Worm (Caenorhabditis elegans): ENCODE measurements around the gene T21D12.12.

The T21D12.12 gene

DNA sequence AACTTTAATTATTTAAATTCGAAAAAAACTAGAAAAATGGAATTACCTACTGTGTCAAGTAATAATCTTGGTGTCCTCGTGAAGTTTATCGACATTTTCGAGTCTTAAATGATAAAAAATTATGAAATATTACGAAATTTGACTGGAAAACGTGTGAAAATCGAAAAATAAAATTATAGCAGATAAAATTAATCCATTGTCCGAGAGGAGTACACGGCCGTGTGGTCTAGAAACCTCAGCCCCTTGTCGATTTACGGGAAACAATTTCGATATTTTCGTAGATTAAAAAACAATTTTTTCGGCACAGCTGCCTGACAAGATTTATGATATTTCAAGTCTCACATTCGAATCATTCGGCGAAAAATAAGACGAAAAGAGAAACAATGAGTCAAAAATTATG lies 9.2 kb upstream of the T21D12.12 start, which contains the start of gene R02D3.8:
Gene R02D3.8 (minus strand): TSS at position 109 of the 400 bp plus-strand sequence.
- no peak for TF ChIP-seq ztf-1 (GFP tag; conservative IDR thresholded peaks at IDR 0.05)
- peak in 1 of 2 experiments; percentile 70 for TF ChIP-seq lsy-2 (tag; optimal IDR thresholded peaks at IDR 0.05)
- TF ChIP-seq gmeb-1 (tag; optimal IDR thresholded peaks at IDR 0.05) = peak; percentile 24
- no peak for TF ChIP-seq elt-1 (tag; optimal IDR thresholded peaks at IDR 0.05)
- TF ChIP-seq crh-2 (tag; optimal IDR thresholded peaks at IDR 0.05) = peak; percentile 22
- TF ChIP-seq sma-3 (GFP tag; optimal IDR thresholded peaks at IDR 0.05) = peak; percentile 44
- TF ChIP-seq lin-11 (tag; optimal IDR thresholded peaks at IDR 0.05) = no peak
- TF ChIP-seq sma-9 (GFP tag; optimal IDR thresholded peaks at IDR 0.05) = peak; percentile 62
- no peak for TF ChIP-seq sma-9 (tag; optimal IDR thresholded peaks at IDR 0.05)
- peak; percentile 46 for TF ChIP-seq nhr-25 (tag; optimal IDR thresholded peaks at IDR 0.05)
- peak; percentile 45 for TF ChIP-seq C34F6.9 (tag; optimal IDR thresholded peaks at IDR 0.05)
- peak; percentile 19 for TF ChIP-seq nhr-21 (tag; optimal IDR thresholded peaks at IDR 0.05)
- peak; percentile 50 for TF ChIP-seq unc-55 (GFP tag; optimal IDR thresholded peaks at IDR 0.05)
- peak; percentile 10 for TF ChIP-seq lin-13 (GFP tag; optimal IDR thresholded peaks at IDR 0.05)

DNA sequence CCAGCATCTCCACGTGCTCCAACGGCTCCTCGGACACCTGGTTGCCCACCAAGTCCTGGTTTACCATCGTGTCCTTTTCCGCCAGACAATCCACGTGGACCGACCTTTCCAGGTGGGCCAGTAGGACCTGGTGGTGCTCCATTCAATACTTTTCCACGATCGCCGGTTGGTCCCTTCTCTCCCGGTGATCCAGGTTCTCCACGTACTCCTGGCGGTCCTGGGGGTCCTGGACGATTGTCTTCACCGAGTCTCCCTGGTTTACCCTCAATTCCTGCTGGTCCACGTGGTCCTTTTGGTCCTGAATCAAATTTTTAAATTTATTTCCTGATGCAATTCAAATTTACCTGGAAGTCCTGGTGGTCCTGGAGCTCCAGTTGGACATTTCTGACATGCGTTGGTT lies 7.9 kb upstream of the T21D12.12 start:
- TF ChIP-seq unc-55 (GFP tag; optimal IDR thresholded peaks at IDR 0.05) (no peak), nhr-10 (tag; optimal IDR thresholded peaks at IDR 0.05) (no peak), lin-39 (tag; optimal IDR thresholded peaks at IDR 0.05) (no peak), gmeb-1 (tag; optimal IDR thresholded peaks at IDR 0.05) (no peak), ceh-16 (tag; optimal IDR thresholded peaks at IDR 0.05) (no peak), Y55F3AM.14 (GFP tag; optimal IDR thresholded peaks at IDR 0.05) (no peak), sma-9 (GFP tag; optimal IDR thresholded peaks at IDR 0.05) (no peak), sma-9 (tag; optimal IDR thresholded peaks at IDR 0.05) (no peak), nhr-11 (tag; optimal IDR thresholded peaks at IDR 0.05) (no peak)

DNA sequence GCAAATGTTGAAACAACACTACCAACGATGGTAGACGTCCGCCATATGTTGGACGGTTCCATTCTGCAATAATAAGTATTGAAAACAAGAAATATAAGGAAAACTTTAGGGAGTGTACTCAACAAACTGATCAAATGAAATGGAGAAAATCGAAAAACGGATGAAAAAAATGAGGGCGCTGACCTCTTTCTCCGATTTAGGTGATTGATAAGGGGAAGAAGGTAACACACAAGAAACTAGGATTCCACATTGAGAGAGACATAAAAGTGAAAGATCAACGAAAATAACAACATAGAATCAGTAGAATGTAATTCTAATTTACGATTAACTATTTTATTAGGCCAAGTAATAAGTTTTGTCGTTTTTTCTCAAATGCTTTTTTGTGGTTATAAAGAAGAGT lies 7.1 kb upstream of the T21D12.12 start, which contains the start of gene dpy-9:
Gene dpy-9 (minus strand): TSS at position 63 of the 400 bp plus-strand sequence.
- no peak for TF ChIP-seq ztf-4 (tag; optimal IDR thresholded peaks at IDR 0.05)
- peak; percentile 18 for TF ChIP-seq blmp-1 (tag; optimal IDR thresholded peaks at IDR 0.05; ENCODE audit: insufficient read depth)
- no peak for TF ChIP-seq fos-1 (tag; optimal IDR thresholded peaks at IDR 0.05)
- no peak for TF ChIP-seq Y55F3AM.14 (GFP tag; optimal IDR thresholded peaks at IDR 0.05)

DNA sequence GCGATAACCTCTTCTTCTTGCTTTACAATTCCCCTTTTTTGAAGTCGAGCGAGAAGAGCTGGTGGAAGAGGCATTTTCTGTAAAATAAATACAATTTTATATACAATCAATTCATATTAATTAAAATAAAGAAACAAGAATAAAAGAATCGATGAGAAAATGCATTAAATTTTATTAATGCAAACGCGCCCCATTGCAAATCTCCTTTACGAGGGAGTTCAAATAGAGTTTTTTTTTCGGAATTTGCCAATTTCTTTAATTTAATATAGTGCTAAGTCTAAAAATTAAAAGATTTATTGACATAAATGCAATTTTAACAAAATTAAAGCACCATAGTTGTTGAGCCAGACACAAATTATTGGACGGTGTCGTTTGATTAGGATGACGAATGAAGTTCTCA lies 4.6 kb upstream of the T21D12.12 start, which contains the start of gene pqbp-1.1:
Gene pqbp-1.1 (minus strand): TSS at position 77 of the 400 bp plus-strand sequence.
- TF ChIP-seq gmeb-1 (tag; optimal IDR thresholded peaks at IDR 0.05) = peak; percentile 95
- no peak for TF ChIP-seq peb-1 (tag; optimal IDR thresholded peaks at IDR 0.05)
- TF ChIP-seq unc-55 (GFP tag; optimal IDR thresholded peaks at IDR 0.05) = peak; percentile 93
- no peak for TF ChIP-seq egl-27 (tag; optimal IDR thresholded peaks at IDR 0.05)
- TF ChIP-seq blmp-1 (tag; optimal IDR thresholded peaks at IDR 0.05; ENCODE audit: insufficient read depth) = peak; percentile 49
- peak; percentile 17 for TF ChIP-seq sem-4 (tag; optimal IDR thresholded peaks at IDR 0.05)
- no peak for TF ChIP-seq snpc-4 (tag; optimal IDR thresholded peaks at IDR 0.05)
- no peak for TF ChIP-seq ceh-82 (tag; optimal IDR thresholded peaks at IDR 0.05)
- TF ChIP-seq nhr-21 (tag; optimal IDR thresholded peaks at IDR 0.05) = peak; percentile 67
- peak; percentile 11 for TF ChIP-seq nhr-129 (tag; optimal IDR thresholded peaks at IDR 0.05)
- TF ChIP-seq lsy-2 (tag; optimal IDR thresholded peaks at IDR 0.05) = peak; percentile 31 to 77
- TF ChIP-seq nhr-10 (tag; optimal IDR thresholded peaks at IDR 0.05) = no peak
- peak; percentile 57 for TF ChIP-seq sma-3 (GFP tag; optimal IDR thresholded peaks at IDR 0.05)
- TF ChIP-seq mab-5 (tag; optimal IDR thresholded peaks at IDR 0.05) = peak; percentile 37
- TF ChIP-seq C34F6.9 (tag; optimal IDR thresholded peaks at IDR 0.05) = peak; percentile 79
- no peak for TF ChIP-seq unc-39 (tag; optimal IDR thresholded peaks at IDR 0.05)
- TF ChIP-seq lin-13 (GFP tag; optimal IDR thresholded peaks at IDR 0.05) = peak; percentile 66
- peak; percentile 37 for TF ChIP-seq sma-9 (GFP tag; optimal IDR thresholded peaks at IDR 0.05)
- TF ChIP-seq sma-9 (tag; optimal IDR thresholded peaks at IDR 0.05) = no peak
- TF ChIP-seq nhr-25 (tag; optimal IDR thresholded peaks at IDR 0.05) = peak; percentile 69
- no peak for TF ChIP-seq ama-1 (optimal IDR thresholded peaks at IDR 0.05)
- TF ChIP-seq fos-1 (tag; optimal IDR thresholded peaks at IDR 0.05) = peak; percentile 9
- TF ChIP-seq crh-2 (tag; optimal IDR thresholded peaks at IDR 0.05) = peak; percentile 66
- no peak for TF ChIP-seq lin-11 (tag; optimal IDR thresholded peaks at IDR 0.05)
- TF ChIP-seq ceh-16 (tag; optimal IDR thresholded peaks at IDR 0.05) = no peak

DNA sequence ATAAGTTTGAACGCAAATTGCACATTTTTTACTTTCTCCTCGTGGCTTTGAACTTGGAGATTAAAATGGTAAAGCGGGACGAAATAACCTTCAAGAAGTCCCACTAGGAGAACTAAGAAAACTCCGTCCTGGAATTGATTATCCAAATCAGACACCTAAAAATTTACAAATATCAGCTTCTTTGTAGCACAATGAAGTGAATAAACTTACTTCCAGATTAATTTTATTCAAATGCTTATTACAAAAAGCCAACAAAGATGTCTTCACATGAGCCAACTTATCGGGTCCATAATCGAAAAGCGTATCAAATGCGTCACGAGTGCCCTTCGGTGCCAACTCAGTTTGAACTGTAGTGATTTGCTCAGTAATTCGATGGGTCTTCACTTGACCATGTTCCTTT lies 3.8 kb upstream of the T21D12.12 start:
- no peak for TF ChIP-seq lin-39 (tag; optimal IDR thresholded peaks at IDR 0.05)
- no peak for TF ChIP-seq ceh-16 (tag; optimal IDR thresholded peaks at IDR 0.05)
- TF ChIP-seq gmeb-1 (tag; optimal IDR thresholded peaks at IDR 0.05) = no peak
- TF ChIP-seq nhr-6 (tag; optimal IDR thresholded peaks at IDR 0.05) = no peak
- no peak for TF ChIP-seq snpc-4 (tag; optimal IDR thresholded peaks at IDR 0.05)
- TF ChIP-seq ceh-82 (tag; optimal IDR thresholded peaks at IDR 0.05) = no peak
- TF ChIP-seq skn-1 (tag; optimal IDR thresholded peaks at IDR 0.05) = no peak
- TF ChIP-seq egl-27 (tag; optimal IDR thresholded peaks at IDR 0.05) = no peak
- TF ChIP-seq Y55F3AM.14 (GFP tag; optimal IDR thresholded peaks at IDR 0.05) = no peak
